Worm (Caenorhabditis elegans): Measurements from ENCODE around the gene sedl-1.

DNA sequence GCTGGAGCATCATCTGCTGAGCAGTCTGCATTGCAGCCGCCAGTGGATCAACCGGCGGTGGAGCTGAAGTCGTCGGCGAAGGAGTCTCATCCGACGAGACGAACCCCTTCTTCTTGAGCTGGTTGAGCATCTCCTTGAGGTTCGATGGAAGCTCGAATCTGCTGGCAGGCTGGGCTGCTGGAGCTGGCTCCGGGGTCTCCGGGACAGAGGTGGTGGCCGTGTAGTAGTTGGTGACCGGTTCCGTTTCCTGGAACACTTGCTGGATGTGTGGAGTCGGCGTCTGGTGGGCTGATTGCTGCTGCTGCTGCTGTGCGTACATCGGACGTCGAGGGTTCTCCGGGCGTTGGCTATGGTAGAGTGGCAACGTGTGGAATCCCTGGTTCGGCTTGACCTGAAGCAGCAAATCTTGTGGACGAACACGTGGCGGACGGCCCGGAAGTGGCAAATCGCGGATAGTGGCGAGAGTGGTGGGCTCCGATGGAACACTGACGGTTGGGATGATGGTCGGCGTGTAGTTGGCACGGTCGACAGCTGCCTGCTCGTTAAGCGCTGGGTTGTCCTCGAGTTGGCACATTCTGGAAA, 1.6 kb upstream of the sedl-1 start:
- TF ChIP-seq B0310.2 (tag; optimal IDR thresholded peaks at IDR 0.05): no peak
- TF ChIP-seq flt-1 (GFP tag; IDR thresholded peaks at IDR 0.05): no peak
- TF ChIP-seq ama-1 (optimal IDR thresholded peaks at IDR 0.05): no peak
- no peak for TF ChIP-seq hmg-4 (GFP tag; optimal IDR thresholded peaks at IDR 0.05)
- TF ChIP-seq sea-1 (GFP tag; conservative IDR thresholded peaks at IDR 0.05): no peak
- TF ChIP-seq pes-1 (GFP tag; IDR thresholded peaks at IDR 0.05): no peak
- no peak for TF ChIP-seq hnd-1 (tag; optimal IDR thresholded peaks at IDR 0.05)
- no peak for TF ChIP-seq ets-7 (tag; optimal IDR thresholded peaks at IDR 0.05)
- TF ChIP-seq ceh-36 (tag; optimal IDR thresholded peaks at IDR 0.05): no peak
- no peak for TF ChIP-seq aly-1 (tag; optimal IDR thresholded peaks at IDR 0.05)
- TF ChIP-seq F13C5.2 (tag; optimal IDR thresholded peaks at IDR 0.05): no peak

All from whole organism, early embryonic.